Worm (Caenorhabditis elegans) whole organism, early embryonic: ENCODE measurements around the gene uso-1.

Experiments used
- aly-1 ChIP-seq: sonication (generic microtip); optimal IDR thresholded peaks from 2 replicates; lab custom pipeline; 2016; ENCODE audit warnings: missing genetic modification characterization, missing compliant biosample characterization
- hmbx-1 ChIP-seq: sonication (generic microtip); optimal IDR thresholded peaks from 2 replicates; lab custom pipeline; 2016; ENCODE audit warnings: mild to moderate bottlenecking, missing genetic modification characterization, missing compliant biosample characterization
- hmg-4 ChIP-seq: fragments of 200-800 bp; sonication (Bioruptor generic); optimal IDR thresholded peaks from 2 replicates; lab custom pipeline; 2018; ENCODE audit warnings: mild to moderate bottlenecking, missing genetic modification characterization, missing compliant biosample characterization
- hnd-1 ChIP-seq: sonication (generic microtip); optimal IDR thresholded peaks from 2 replicates; lab custom pipeline; 2016; ENCODE audit warnings: missing genetic modification characterization, missing compliant biosample characterization
- scrt-1 ChIP-seq: fragments of 200-800 bp; sonication (Bioruptor generic); IDR thresholded peaks from 2 replicates; pipeline ENCODE4 v1.3.6; 2022; ENCODE audit warnings: missing genetic modification characterization, missing compliant biosample characterization

DNA sequence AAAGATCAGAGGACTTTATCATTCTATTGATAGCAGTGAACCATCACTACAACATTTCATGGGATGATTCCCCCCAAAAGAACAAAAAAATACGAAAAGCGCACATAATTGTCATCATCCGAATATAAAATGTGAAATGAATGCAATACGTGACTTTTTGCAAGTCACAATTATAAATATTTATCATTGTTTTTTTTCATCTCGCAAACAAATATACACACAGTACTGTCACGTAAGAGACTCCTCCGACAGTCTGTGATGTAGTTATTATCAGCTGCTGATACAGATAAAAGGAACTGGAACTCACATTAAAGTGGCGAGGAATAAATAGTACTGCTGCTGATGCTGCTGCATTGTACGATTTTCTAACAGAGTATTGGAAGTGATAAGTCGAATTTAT is 58.2 kb downstream of the uso-1 start:
- TF ChIP-seq scrt-1 (GFP tag; lab: Robert Waterston, UW) (no peak), hnd-1 (tag; lab: Kevin White, UChicago) (no peak), aly-1 (tag; lab: Kevin White, UChicago) (no peak), hmg-4 (GFP tag; lab: Kevin White, UChicago) (no peak), hmbx-1 (tag; lab: Kevin White, UChicago) (no peak)
